Worm (Caenorhabditis elegans): ENCODE data around the gene K08F11.1.

ce11 chrIV:4724562-4724961, at the start of gene K08F11.1:
- TF ChIP-seq pax-3 (tag; optimal IDR thresholded peaks at IDR 0.05), result no peak
- TF ChIP-seq nhr-237 (tag; optimal IDR thresholded peaks at IDR 0.05), result no peak

All from whole organism, L1 larva.